Worm (Caenorhabditis elegans): ENCODE data around the gene M01A8.1.

The M01A8.1 gene

ce11 chrIII:9297345-9297744, 40.3 kb downstream of the M01A8.1 start, which contains the start of gene K01B6.4:
Gene K01B6.4, minus strand, starts transcription at chrIII:9297445.
- no peak for TF ChIP-seq F13C5.2 (tag; optimal IDR thresholded peaks at IDR 0.05)
- TF ChIP-seq flt-1 (GFP tag; IDR thresholded peaks at IDR 0.05), result no peak
- TF ChIP-seq aly-1 (tag; optimal IDR thresholded peaks at IDR 0.05), result no peak
- no peak for TF ChIP-seq tbx-37 (GFP tag; conservative IDR thresholded peaks at IDR 0.05)
- no peak for TF ChIP-seq ceh-36 (tag; optimal IDR thresholded peaks at IDR 0.05)
- TF ChIP-seq B0310.2 (tag; optimal IDR thresholded peaks at IDR 0.05), result no peak
- no peak for TF ChIP-seq ceh-13 (GFP tag; optimal IDR thresholded peaks at IDR 0.05)
- no peak for TF ChIP-seq sea-1 (GFP tag; conservative IDR thresholded peaks at IDR 0.05)
- no peak for TF ChIP-seq hmbx-1 (tag; optimal IDR thresholded peaks at IDR 0.05)
- no peak for TF ChIP-seq pes-1 (GFP tag; IDR thresholded peaks at IDR 0.05)

ce11 chrIII:9299116-9299515, 42.1 kb downstream of the M01A8.1 start:
- TF ChIP-seq tbx-11 (GFP tag; IDR thresholded peaks at IDR 0.05) (no peak), ceh-13 (GFP tag; optimal IDR thresholded peaks at IDR 0.05) (no peak), B0310.2 (tag; optimal IDR thresholded peaks at IDR 0.05) (no peak), ets-7 (tag; optimal IDR thresholded peaks at IDR 0.05) (no peak), tra-4 (tag; optimal IDR thresholded peaks at IDR 0.05) (no peak), ama-1 (optimal IDR thresholded peaks at IDR 0.05) (no peak), ceh-36 (tag; optimal IDR thresholded peaks at IDR 0.05) (no peak), flt-1 (GFP tag; IDR thresholded peaks at IDR 0.05) (no peak), scrt-1 (GFP tag; IDR thresholded peaks at IDR 0.05) (no peak), F13C5.2 (tag; optimal IDR thresholded peaks at IDR 0.05) (no peak), hmg-4 (GFP tag; optimal IDR thresholded peaks at IDR 0.05) (no peak), pes-1 (GFP tag; IDR thresholded peaks at IDR 0.05) (no peak), aly-1 (tag; optimal IDR thresholded peaks at IDR 0.05) (no peak), sea-1 (GFP tag; conservative IDR thresholded peaks at IDR 0.05) (no peak), hmbx-1 (tag; optimal IDR thresholded peaks at IDR 0.05) (no peak), hnd-1 (tag; optimal IDR thresholded peaks at IDR 0.05) (no peak)

- TF ChIP-seq aly-1 (tag; optimal IDR thresholded peaks at IDR 0.05) (no peak), ceh-36 (tag; optimal IDR thresholded peaks at IDR 0.05) (no peak), hnd-1 (tag; optimal IDR thresholded peaks at IDR 0.05) (no peak), ets-7 (tag; optimal IDR thresholded peaks at IDR 0.05) (no peak), sea-1 (GFP tag; conservative IDR thresholded peaks at IDR 0.05) (no peak), hmbx-1 (tag; optimal IDR thresholded peaks at IDR 0.05) (no peak), ceh-13 (GFP tag; optimal IDR thresholded peaks at IDR 0.05) (no peak), pes-1 (GFP tag; IDR thresholded peaks at IDR 0.05) (no peak), tbx-11 (GFP tag; IDR thresholded peaks at IDR 0.05) (no peak), flt-1 (GFP tag; IDR thresholded peaks at IDR 0.05) (no peak), hmg-4 (GFP tag; optimal IDR thresholded peaks at IDR 0.05) (no peak)
Observed at ce11 chrIII:9299919-9300318, 42.9 kb downstream of the M01A8.1 start, which contains the start of gene K01B6.3. Gene K01B6.3, plus strand, starts transcription at chrIII:9300219.

ce11 chrIII:9300670-9301069, 43.6 kb downstream of the M01A8.1 start:
- TF ChIP-seq B0310.2 (tag; optimal IDR thresholded peaks at IDR 0.05), result no peak
- TF ChIP-seq hnd-1 (tag; optimal IDR thresholded peaks at IDR 0.05), result no peak
- TF ChIP-seq hmg-4 (GFP tag; optimal IDR thresholded peaks at IDR 0.05), result no peak
- no peak for TF ChIP-seq sea-1 (GFP tag; conservative IDR thresholded peaks at IDR 0.05)
- no peak for TF ChIP-seq tbx-37 (GFP tag; conservative IDR thresholded peaks at IDR 0.05)
- TF ChIP-seq scrt-1 (GFP tag; IDR thresholded peaks at IDR 0.05), result no peak
- TF ChIP-seq pes-1 (GFP tag; IDR thresholded peaks at IDR 0.05), result no peak
- no peak for TF ChIP-seq ceh-36 (tag; optimal IDR thresholded peaks at IDR 0.05)
- no peak for TF ChIP-seq tbx-11 (GFP tag; IDR thresholded peaks at IDR 0.05)
- no peak for TF ChIP-seq aly-1 (tag; optimal IDR thresholded peaks at IDR 0.05)
- no peak for TF ChIP-seq tra-4 (tag; optimal IDR thresholded peaks at IDR 0.05)
- no peak for TF ChIP-seq ceh-13 (GFP tag; optimal IDR thresholded peaks at IDR 0.05)
- TF ChIP-seq ets-7 (tag; optimal IDR thresholded peaks at IDR 0.05), result no peak
- TF ChIP-seq flt-1 (GFP tag; IDR thresholded peaks at IDR 0.05), result no peak
- TF ChIP-seq ama-1 (optimal IDR thresholded peaks at IDR 0.05), result no peak
- no peak for TF ChIP-seq hmbx-1 (tag; optimal IDR thresholded peaks at IDR 0.05)
- TF ChIP-seq F13C5.2 (tag; optimal IDR thresholded peaks at IDR 0.05), result no peak

- TF ChIP-seq F13C5.2 (tag; optimal IDR thresholded peaks at IDR 0.05), result no peak
- TF ChIP-seq sea-1 (GFP tag; conservative IDR thresholded peaks at IDR 0.05), result no peak
- no peak for TF ChIP-seq ets-7 (tag; optimal IDR thresholded peaks at IDR 0.05)
- no peak for TF ChIP-seq ceh-36 (tag; optimal IDR thresholded peaks at IDR 0.05)
- no peak for TF ChIP-seq tbx-11 (GFP tag; IDR thresholded peaks at IDR 0.05)
- TF ChIP-seq scrt-1 (GFP tag; IDR thresholded peaks at IDR 0.05), result no peak
- no peak for TF ChIP-seq flt-1 (GFP tag; IDR thresholded peaks at IDR 0.05)
- TF ChIP-seq ama-1 (optimal IDR thresholded peaks at IDR 0.05), result no peak
- no peak for TF ChIP-seq hnd-1 (tag; optimal IDR thresholded peaks at IDR 0.05)
- no peak for TF ChIP-seq hmg-4 (GFP tag; optimal IDR thresholded peaks at IDR 0.05)
- TF ChIP-seq hmbx-1 (tag; optimal IDR thresholded peaks at IDR 0.05), result no peak
- no peak for TF ChIP-seq pes-1 (GFP tag; IDR thresholded peaks at IDR 0.05)
- no peak for TF ChIP-seq tra-4 (tag; optimal IDR thresholded peaks at IDR 0.05)
- no peak for TF ChIP-seq ceh-13 (GFP tag; optimal IDR thresholded peaks at IDR 0.05)
- no peak for TF ChIP-seq B0310.2 (tag; optimal IDR thresholded peaks at IDR 0.05)
Observed at ce11 chrIII:9306596-9306995, 49.5 kb downstream of the M01A8.1 start, which contains the start of gene srx-45. Gene srx-45, minus strand, starts transcription at chrIII:9306696.
